Worm (Caenorhabditis elegans): ENCODE data around the gene ifd-2.

ifd-2 gene

DNA sequence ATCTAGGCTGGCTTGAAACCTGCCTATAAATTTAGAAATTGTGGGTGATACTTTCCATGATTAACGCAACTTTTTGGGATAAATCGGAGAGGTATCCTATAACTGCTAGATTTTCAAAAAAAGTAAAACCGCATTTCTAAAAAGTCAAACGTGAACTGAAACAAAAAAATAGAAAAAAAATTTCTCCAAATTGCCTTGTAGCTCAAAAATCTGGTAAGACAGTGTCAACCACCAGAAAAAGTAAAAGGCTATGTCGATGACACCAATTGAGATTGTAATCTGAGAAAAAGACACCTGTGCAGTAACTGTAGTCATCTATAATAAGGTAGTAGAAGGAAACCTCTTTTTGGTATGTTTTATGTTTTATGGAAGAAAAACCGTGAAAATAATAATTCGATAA, 12.9 kb upstream of the ifd-2 start, which contains the start of gene wdr-54:
Gene wdr-54, plus strand, starts transcription at position 301 of the 400 bp plus-strand sequence.
- TF ChIP-seq ztf-7 (tag; optimal IDR thresholded peaks at IDR 0.05), result no peak

DNA sequence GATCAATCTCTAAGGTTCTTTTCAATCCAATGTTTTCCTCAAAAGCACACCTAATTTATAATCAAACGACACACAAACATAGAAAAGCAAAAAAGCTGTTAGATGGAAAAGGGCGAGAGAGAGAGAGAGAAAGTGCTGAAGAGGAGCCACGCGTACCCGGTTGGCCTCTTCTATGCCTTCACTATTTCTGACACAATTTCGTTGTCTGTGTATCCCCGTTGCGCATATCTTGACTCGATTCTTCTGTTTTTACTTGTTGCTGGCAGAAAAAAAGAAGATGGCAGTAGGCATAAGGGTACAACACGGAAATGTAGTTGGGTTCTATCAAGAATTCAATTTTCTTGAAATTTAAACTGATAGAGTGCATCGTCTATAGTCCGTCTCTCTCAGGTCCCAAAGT, 11.8 kb upstream of the ifd-2 start:
- TF ChIP-seq egl-27 (tag; optimal IDR thresholded peaks at IDR 0.05) (no peak), cey-2 (tag; optimal IDR thresholded peaks at IDR 0.05; ENCODE audit: borderline replicate concordance, insufficient read depth) (no peak), nhr-11 (tag; optimal IDR thresholded peaks at IDR 0.05) (peak; percentile 82), F44E2.7 (GFP tag; IDR thresholded peaks at IDR 0.05) (no peak), mdl-1 (tag; optimal IDR thresholded peaks at IDR 0.05) (peak; percentile 60 to 87), ces-1 (GFP tag; optimal IDR thresholded peaks at IDR 0.05) (peak; percentile 46), nhr-102 (tag; optimal IDR thresholded peaks at IDR 0.05) (no peak), F26F4.8 (GFP tag; conservative IDR thresholded peaks at IDR 0.05) (no peak), ztf-7 (tag; optimal IDR thresholded peaks at IDR 0.05) (peak; percentile 21), unc-62 (GFP tag; optimal IDR thresholded peaks at IDR 0.05 in 1 of 2) (peak in 1 of 2 experiments; percentile 97), unc-62 (tag; optimal IDR thresholded peaks at IDR 0.05) (no peak), snpc-4 (tag; optimal IDR thresholded peaks at IDR 0.05) (no peak), nhr-76 (tag; optimal IDR thresholded peaks at IDR 0.05) (no peak), F49E8.2 (tag; optimal IDR thresholded peaks at IDR 0.05; ENCODE audit: borderline replicate concordance) (no peak), unc-39 (tag; optimal IDR thresholded peaks at IDR 0.05) (no peak), zfp-3 (GFP tag; conservative IDR thresholded peaks at IDR 0.05) (no peak), nhr-42 (GFP tag; IDR thresholded peaks at IDR 0.05) (no peak), lin-1 (GFP tag; IDR thresholded peaks at IDR 0.05) (no peak), lin-13 (GFP tag; optimal IDR thresholded peaks at IDR 0.05) (no peak), attf-4 (tag; optimal IDR thresholded peaks at IDR 0.05) (no peak), nhr-10 (tag; optimal IDR thresholded peaks at IDR 0.05) (no peak), tra-1 (GFP tag; IDR thresholded peaks at IDR 0.05) (no peak), Y75B8A.6 (GFP tag; IDR thresholded peaks at IDR 0.05) (no peak), egl-43 (GFP tag; IDR thresholded peaks at IDR 0.05) (no peak), ceh-44 (GFP tag; IDR thresholded peaks at IDR 0.05) (no peak), ama-1 (optimal IDR thresholded peaks at IDR 0.05) (no peak), arid-1 (GFP tag; conservative IDR thresholded peaks at IDR 0.05) (no peak), hlh-11 (tag; optimal IDR thresholded peaks at IDR 0.05) (peak; percentile 55), pqm-1 (tag; optimal IDR thresholded peaks at IDR 0.05) (no peak), R02D3.7 (tag; optimal IDR thresholded peaks at IDR 0.05) (no peak), snpc-1.2 (GFP tag; IDR thresholded peaks at IDR 0.05) (no peak), jun-1 (tag; optimal IDR thresholded peaks at IDR 0.05) (peak; percentile 22), ceh-82 (tag; optimal IDR thresholded peaks at IDR 0.05) (no peak), D1046.2 (GFP tag; IDR thresholded peaks at IDR 0.05) (no peak), mxl-2 (GFP tag; conservative IDR thresholded peaks at IDR 0.05) (no peak), F37D6.2 (tag; optimal IDR thresholded peaks at IDR 0.05) (peak; percentile 3), zip-11 (GFP tag; IDR thresholded peaks at IDR 0.05) (no peak), dpl-1 (GFP tag; optimal IDR thresholded peaks at IDR 0.05) (no peak), nhr-6 (tag; optimal IDR thresholded peaks at IDR 0.05) (peak; percentile 59), ceh-20 (GFP tag; IDR thresholded peaks at IDR 0.05) (no peak), dmd-6 (GFP tag; IDR thresholded peaks at IDR 0.05) (peak; percentile 38; the same call in 1 of the 2 replicates), aly-2 (tag; optimal IDR thresholded peaks at IDR 0.05) (no peak), ctbp-1 (GFP tag; IDR thresholded peaks at IDR 0.05) (peak; percentile 82), dmd-8 (GFP tag; IDR thresholded peaks at IDR 0.05) (no peak), skn-1 (tag; optimal IDR thresholded peaks at IDR 0.05) (no peak), ztf-11 (tag; optimal IDR thresholded peaks at IDR 0.05) (no peak), T20F7.1 (GFP tag; optimal IDR thresholded peaks at IDR 0.05) (no peak), nhr-237 (tag; optimal IDR thresholded peaks at IDR 0.05) (no peak), tag-97 (GFP tag; IDR thresholded peaks at IDR 0.05) (no peak), hif-1 (tag; optimal IDR thresholded peaks at IDR 0.05) (peak in 1 of 2 experiments; percentile 45), lin-39 (tag; optimal IDR thresholded peaks at IDR 0.05) (no peak)

Measured in whole organism, L4 larva.